Worm (Caenorhabditis elegans) whole organism, L4 larva: ENCODE measurements around the gene uda-1.

Experiments used
- ceh-82 ChIP-seq: sonication (generic microtip); optimal IDR thresholded peaks from 2 replicates; lab custom pipeline; 2017; ENCODE audit warnings: missing biosample characterization, missing genetic modification characterization
- fkh-10 ChIP-seq: fragments of 150-350 bp; optimal IDR thresholded peaks from 2 replicates; lab custom pipeline; 2014; ENCODE audit warnings: missing biosample characterization, missing genetic modification reagents, missing genetic modification characterization
- hmg-1.1 ChIP-seq: fragments of 200-800 bp; sonication (Bioruptor generic); IDR thresholded peaks from 2 replicates; pipeline ENCODE4 v1.3.6; 2022; ENCODE audit warnings: missing genetic modification reagents, missing genetic modification characterization, missing compliant biosample characterization
- nhr-25 ChIP-seq: sonication (generic microtip); optimal IDR thresholded peaks from 2 replicates; lab custom pipeline; 2017; ENCODE audit warnings: missing genetic modification characterization, mild to moderate bottlenecking, missing compliant biosample characterization, antibody characterized with exemption, moderate library complexity, borderline replicate concordance; ENCODE audit not compliant: insufficient read depth
- spr-1 ChIP-seq: sonication (generic microtip); optimal IDR thresholded peaks from 2 replicates; lab custom pipeline; 2016; ENCODE audit warnings: mild to moderate bottlenecking, missing genetic modification characterization, missing compliant biosample characterization
- zfp-2 ChIP-seq: sonication (generic microtip); optimal IDR thresholded peaks from 2 replicates; lab custom pipeline; 2016; ENCODE audit warnings: mild to moderate bottlenecking, missing genetic modification characterization, missing compliant biosample characterization

- TF ChIP-seq spr-1 (no peak), fkh-10 (GFP tag; lab: Kevin White, UChicago) (no peak), hmg-1.1 (GFP tag; lab: Robert Waterston, UW) (no peak), zfp-2 (no peak), nhr-25 (tag; lab: Kevin White, UChicago) (no peak), ceh-82 (tag; lab: Kevin White, UChicago) (no peak)
Measured at ce11 chrV:9991610-9992009, 12.9 kb upstream of the uda-1 start, which contains the start of the genes rde-1 and trpp-6.
